Fruit fly (Drosophila melanogaster): ENCODE data around the gene armi.

DNA sequence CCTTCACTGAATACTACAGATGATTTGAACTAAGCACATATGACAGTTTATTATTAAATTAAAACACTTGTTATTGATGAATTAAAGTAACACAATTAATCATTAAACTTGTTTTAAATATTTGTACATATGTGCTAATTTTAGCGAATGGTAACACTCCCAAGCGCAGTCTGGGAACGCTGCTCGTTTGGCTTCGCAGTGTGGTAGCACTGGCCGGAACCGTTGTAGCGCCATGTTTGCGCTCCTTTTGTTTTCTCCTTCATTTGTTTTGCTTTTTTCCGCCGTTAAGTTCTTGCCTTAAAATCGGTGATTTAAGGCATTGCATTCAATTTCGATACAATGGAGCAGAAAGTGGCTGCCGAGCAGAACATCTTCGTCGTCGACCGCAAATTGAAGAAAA is 5.1 kb downstream of the armi start, which contains the start of gene CycJ:
- no peak for TF ChIP-seq CG6854 (GFP tag; optimal IDR thresholded peaks at IDR 0.05)
- no peak for TF ChIP-seq cyc (GFP tag; optimal IDR thresholded peaks at IDR 0.05)
- no peak for TF ChIP-seq ss (GFP tag; optimal IDR thresholded peaks at IDR 0.05)
- no peak for TF ChIP-seq CG16779 (tag; optimal IDR thresholded peaks at IDR 0.05)
- TF ChIP-seq CG8119 (GFP tag; IDR thresholded peaks at IDR 0.05) = no peak
- TF ChIP-seq CG31627 (GFP tag; optimal IDR thresholded peaks at IDR 0.05) = no peak
- TF ChIP-seq CG7368 (GFP tag; optimal IDR thresholded peaks at IDR 0.05) = no peak
